1 fruit fly cellular context compared by ENCODE assay signal in the genomic region with DNA sequence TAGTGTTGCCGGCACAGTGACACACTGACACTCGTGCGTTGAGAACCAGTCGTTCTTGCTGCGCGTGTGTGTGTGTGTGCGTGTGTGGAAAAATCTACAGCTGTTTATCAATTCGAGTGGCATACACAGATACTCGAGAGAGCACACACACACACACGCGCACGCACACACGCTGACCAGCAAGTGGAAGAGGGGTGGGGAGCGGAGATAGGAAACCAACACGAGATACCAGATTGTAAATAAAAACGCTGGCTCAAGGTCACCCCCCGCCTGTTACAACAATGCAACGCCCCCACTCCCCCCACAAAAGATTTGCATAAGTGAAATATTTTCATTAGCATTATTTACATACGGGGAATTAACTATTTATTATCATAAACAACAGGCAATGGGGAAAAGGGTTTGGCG.
TF ChIP-seq lines count a peak whose summit lies in the region.

No protein-coding gene starts in this region.

TF ChIP-seq in whole organism, embryonic, 481 proteins besides CTCF, POLR2A, EP300 and RAD21 (continued from another document):
- no peak for TF ChIP-seq CG1529 (GFP tag; optimal IDR thresholded peaks at IDR 0.05; lab: Kevin White, UChicago)
- TF ChIP-seq ac (GFP tag; optimal IDR thresholded peaks at IDR 0.05; lab: Kevin White, UChicago) = no peak
- peak; percentile 32 for TF ChIP-seq CG17359 (tag; optimal IDR thresholded peaks at IDR 0.05; lab: Kevin White, UChicago)
- 0 out of 2 replicates have a peak, but pooled peaks have one; percentile 13 for TF ChIP-seq Drgx (GFP tag; IDR thresholded peaks at IDR 0.05; lab: Robert Waterston, UW)
- TF ChIP-seq CG16863 (GFP tag; optimal IDR thresholded peaks at IDR 0.05; lab: Kevin White, UChicago) = no peak
- TF ChIP-seq HHEX (GFP tag; optimal IDR thresholded peaks at IDR 0.05; lab: Kevin White, UChicago) = peak; percentile 66
- TF ChIP-seq ftz-f1 (GFP tag; optimal IDR thresholded peaks at IDR 0.05; lab: Kevin White, UChicago) = peak; percentile 92
- TF ChIP-seq nau (GFP tag; optimal IDR thresholded peaks at IDR 0.05; lab: Kevin White, UChicago) = peak; percentile 66
- no peak for TF ChIP-seq peb (GFP tag; IDR thresholded peaks at IDR 0.05; lab: Robert Waterston, UW)
- TF ChIP-seq Neu2 (GFP tag; optimal IDR thresholded peaks at IDR 0.05; lab: Kevin White, UChicago; ENCODE audit: borderline replicate concordance) = no peak
- TF ChIP-seq CG11398 (GFP tag; optimal IDR thresholded peaks at IDR 0.05; lab: Kevin White, UChicago) = no peak
- no peak for TF ChIP-seq Dip3 (GFP tag; optimal IDR thresholded peaks at IDR 0.05; lab: Kevin White, UChicago)
- no peak for TF ChIP-seq gsb (GFP tag; IDR thresholded peaks at IDR 0.05; lab: Robert Waterston, UW)
- TF ChIP-seq CG17186 (GFP tag; optimal IDR thresholded peaks at IDR 0.05; lab: Kevin White, UChicago) = no peak
TF ChIP-seq in whole organism, embryonic: peak in this region for 145.
